Worm (Caenorhabditis elegans) whole organism, young adult: ENCODE data around the gene irld-4.

Source experiments
- D2030.7 ChIP-seq: fragments of 200-800 bp; sonication (Bioruptor generic); IDR thresholded peaks from 2 replicates; pipeline ENCODE4 v1.3.6; 2022; ENCODE audit warnings: missing genetic modification reagents, missing genetic modification characterization, missing compliant biosample characterization
- T26A5.8 ChIP-seq: sonication (generic microtip); optimal IDR thresholded peaks from 2 replicates; lab custom pipeline; 2016; ENCODE audit warnings: missing genetic modification characterization, missing compliant biosample characterization
- Y53G8AR.9 ChIP-seq: fragments of 200-800 bp; sonication (Bioruptor generic); conservative IDR thresholded peaks from 2 replicates; pipeline ENCODE4 v1.3.6; 2022; ENCODE audit warnings: missing genetic modification reagents, missing genetic modification characterization, missing compliant biosample characterization
- bed-1 ChIP-seq: fragments of 200-800 bp; sonication (Bioruptor generic); IDR thresholded peaks from 2 replicates; pipeline ENCODE4 v1.3.6; 2022; ENCODE audit warnings: missing genetic modification reagents, missing genetic modification characterization, missing compliant biosample characterization
- ccch-3 ChIP-seq: fragments of 200-800 bp; sonication (Bioruptor generic); optimal IDR thresholded peaks from 2 replicates; lab custom pipeline; 2018; ENCODE audit warnings: mild to moderate bottlenecking, missing genetic modification characterization, missing compliant biosample characterization
- dpff-1 ChIP-seq: sonication (generic microtip); optimal IDR thresholded peaks from 2 replicates; lab custom pipeline; 2017; ENCODE audit warnings: mild to moderate bottlenecking, missing genetic modification characterization, missing compliant biosample characterization
- lin-26 ChIP-seq: fragments of 200-800 bp; sonication (Bioruptor generic); IDR thresholded peaks from 2 replicates; pipeline ENCODE4 v1.3.6; 2022; ENCODE audit warnings: missing genetic modification reagents, missing genetic modification characterization, missing compliant biosample characterization
- pbrm-1 ChIP-seq: fragments of 200-800 bp; sonication (Bioruptor generic); IDR thresholded peaks from 2 replicates; pipeline ENCODE4 v1.3.6; 2022; ENCODE audit warnings: missing genetic modification reagents, missing genetic modification characterization, missing compliant biosample characterization
- pha-4 ChIP-seq: fragments of 150-350 bp; sonication (generic microtip); optimal IDR thresholded peaks from 2 replicates; lab custom pipeline; 2014; ENCODE audit warnings: missing biosample characterization, missing genetic modification reagents, missing genetic modification characterization
- rpc-1 ChIP-seq, 2 experiments: fragments of 150-350 bp in 1 of 2; sonication (generic microtip) in 1 of 2; optimal IDR thresholded peaks; 2 replicates each; lab custom pipeline; 2014 to 2018; ENCODE audit warnings: missing biosample characterization in 1 of 2, missing genetic modification characterization in 1 of 2, missing genetic modification reagents in 1 of 2, missing genotype in 1 of 2
- snpc-4 ChIP-seq, 5 experiments: fragments of 150-350 bp in 1 of 5; sonication (generic microtip) in 4 of 5; optimal IDR thresholded peaks; 2 replicates each; lab custom pipeline; 2014 to 2018; ENCODE audit warnings: missing genetic modification characterization in 5 of 5, missing biosample characterization in 3 of 5, antibody characterized with exemption in 2 of 5, mild to moderate bottlenecking in 2 of 5, missing compliant biosample characterization in 2 of 5, missing genotype in 2 of 5, moderate library complexity in 2 of 5, missing genetic modification reagents in 1 of 5
- ztf-3 ChIP-seq: fragments of 200-800 bp; sonication (Bioruptor generic); optimal IDR thresholded peaks from 2 replicates; lab custom pipeline; 2018; ENCODE audit warnings: mild to moderate bottlenecking, missing genetic modification characterization, missing compliant biosample characterization

DNA sequence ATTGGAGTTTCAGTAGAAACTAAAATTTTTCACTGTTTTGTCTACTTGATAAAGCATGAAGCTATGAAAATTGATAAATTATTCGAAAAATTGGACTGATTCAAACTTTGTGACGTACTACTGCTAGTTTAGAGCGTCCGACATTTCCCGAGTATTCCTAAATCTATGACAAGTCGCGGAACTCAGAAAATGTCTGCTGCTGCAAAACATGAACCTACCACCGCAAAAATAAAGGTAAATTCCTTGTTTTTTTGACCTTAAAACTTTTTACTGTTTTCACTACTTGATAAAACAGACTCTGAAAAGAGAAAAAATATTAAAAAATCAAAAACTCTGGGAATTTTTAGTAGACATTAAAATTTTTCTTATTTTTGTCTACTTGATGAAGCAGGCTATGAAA, 46.1 kb upstream of the irld-4 start:
- TF ChIP-seq dpff-1 (tag; lab: Kevin White, UChicago) (no peak), bed-1 (GFP tag; lab: Robert Waterston, UW) (no peak), snpc-4 (GFP tag; optimal IDR thresholded peaks at IDR 0.05; lab: Kevin White, UChicago) (peak; percentile 64), snpc-4 (tag; optimal IDR thresholded peaks at IDR 0.05; lab: Kevin White, UChicago) (peak in 2 of 4 experiments; percentile 70 to 84), pha-4 (tag; lab: Kevin White, UChicago) (no peak), ztf-3 (GFP tag; lab: Kevin White, UChicago) (no peak), lin-26 (no peak), rpc-1 (optimal IDR thresholded peaks at IDR 0.05; lab: Kevin White, UChicago) (no peak), rpc-1 (tag; optimal IDR thresholded peaks at IDR 0.05; lab: Kevin White, UChicago) (no peak), ccch-3 (GFP tag; lab: Kevin White, UChicago) (no peak), Y53G8AR.9 (GFP tag; lab: Robert Waterston, UW) (no peak), D2030.7 (GFP tag; lab: Robert Waterston, UW) (no peak), pbrm-1 (GFP tag; lab: Robert Waterston, UW) (no peak), T26A5.8 (no peak)
